Worm (Caenorhabditis elegans): ENCODE measurements around the gene ZK637.12.
A peak's percentile ranks its signal among the peaks of the same experiment; 100 is the strongest.

ZK637.12 gene

ce11 chrIII:8956146-8956646 lies 32.2 kb downstream of the ZK637.12 start, which contains the start of the genes ZK643.5 and ZK643.2 (continued):
- TF ChIP-seq nhr-237 (tag; optimal IDR thresholded peaks at IDR 0.05) (no peak), jun-1 (tag; optimal IDR thresholded peaks at IDR 0.05) (no peak), snpc-4 (tag; optimal IDR thresholded peaks at IDR 0.05) (no peak), ceh-63 (GFP tag; optimal IDR thresholded peaks at IDR 0.05) (no peak), unc-98 (GFP tag; IDR thresholded peaks at IDR 0.05) (no peak), C34B4.2 (tag; optimal IDR thresholded peaks at IDR 0.05) (no peak), dsc-1 (tag; optimal IDR thresholded peaks at IDR 0.05) (peak; percentile 61), sptf-1 (tag; optimal IDR thresholded peaks at IDR 0.05) (no peak), nhr-12 (tag; optimal IDR thresholded peaks at IDR 0.05) (no peak), pqm-1 (tag; optimal IDR thresholded peaks at IDR 0.05) (no peak), nhr-19 (GFP tag; conservative IDR thresholded peaks at IDR 0.05) (peak; percentile 63), elt-3 (tag; optimal IDR thresholded peaks at IDR 0.05) (peak in 1 of 6 experiments; percentile 56), xbp-1 (tag; optimal IDR thresholded peaks at IDR 0.05) (peak; percentile 73), tbx-2 (tag; optimal IDR thresholded peaks at IDR 0.05) (peak; percentile 72)

ce11 chrIII:8960664-8961063 lies 36.6 kb downstream of the ZK637.12 start, which contains the start of gene ZK643.6:
Gene ZK643.6, minus strand, starts transcription at chrIII:8960764.
- no peak for TF ChIP-seq lin-35 (GFP tag; optimal IDR thresholded peaks at IDR 0.05)
- no peak for TF ChIP-seq ets-5 (GFP tag; IDR thresholded peaks at IDR 0.05)
- no peak for TF ChIP-seq nhr-237 (tag; optimal IDR thresholded peaks at IDR 0.05)
- no peak for TF ChIP-seq unc-86 (tag; optimal IDR thresholded peaks at IDR 0.05)
- no peak for TF ChIP-seq efl-1 (optimal IDR thresholded peaks at IDR 0.05)
- peak in 1 of 2 experiments; percentile 33 for TF ChIP-seq efl-1 (GFP tag; optimal IDR thresholded peaks at IDR 0.05 in 1 of 2)
- TF ChIP-seq skn-1 (tag; optimal IDR thresholded peaks at IDR 0.05) = no peak
- TF ChIP-seq C16A3.4 (tag; optimal IDR thresholded peaks at IDR 0.05) = no peak
- TF ChIP-seq lin-14 (GFP tag; optimal IDR thresholded peaks at IDR 0.05) = no peak
- TF ChIP-seq dsc-1 (tag; optimal IDR thresholded peaks at IDR 0.05) = peak; percentile 1

- TF ChIP-seq swsn-7 (tag; optimal IDR thresholded peaks at IDR 0.05) = no peak
- no peak for TF ChIP-seq nhr-237 (tag; optimal IDR thresholded peaks at IDR 0.05)
- TF ChIP-seq elt-3 (tag; optimal IDR thresholded peaks at IDR 0.05) = no peak
Observed at ce11 chrIII:8961993-8962392, 38.0 kb downstream of the ZK637.12 start, which contains the start of gene grl-25. Gene grl-25, plus strand, starts transcription at chrIII:8962293.

- peak; percentile 68 for TF ChIP-seq ceh-8 (GFP tag; optimal IDR thresholded peaks at IDR 0.05)
- TF ChIP-seq nhr-19 (GFP tag; conservative IDR thresholded peaks at IDR 0.05) = no peak
- TF ChIP-seq ceh-88 (GFP tag; IDR thresholded peaks at IDR 0.05) = no peak
Observed at ce11 chrIII:8962475-8962874, 38.4 kb downstream of the ZK637.12 start.

ce11 chrIII:8964684-8965283 lies 40.7 kb downstream of the ZK637.12 start:
- TF ChIP-seq efl-1 (optimal IDR thresholded peaks at IDR 0.05) (no peak), efl-1 (GFP tag; optimal IDR thresholded peaks at IDR 0.05 in 1 of 2) (peak in 1 of 2 experiments; percentile 38), ceh-8 (GFP tag; optimal IDR thresholded peaks at IDR 0.05) (peak; percentile 45), tbx-2 (tag; optimal IDR thresholded peaks at IDR 0.05) (no peak)

ce11 chrIII:8967639-8968038 lies 43.6 kb downstream of the ZK637.12 start, which contains the start of the genes bud-13 and rpap-2:
Gene bud-13, minus strand, starts transcription at chrIII:8967727.
Gene rpap-2, plus strand, starts transcription at chrIII:8967967.
- peak in 1 of 3 experiments; percentile 12 for TF ChIP-seq dpl-1 (GFP tag; optimal IDR thresholded peaks at IDR 0.05)
- TF ChIP-seq nhr-84 (tag; optimal IDR thresholded peaks at IDR 0.05) = no peak
- TF ChIP-seq nhr-12 (tag; optimal IDR thresholded peaks at IDR 0.05) = no peak
- peak; percentile 65 for TF ChIP-seq ceh-90 (tag; optimal IDR thresholded peaks at IDR 0.05)
- no peak for TF ChIP-seq pag-3 (tag; optimal IDR thresholded peaks at IDR 0.05; ENCODE audit: borderline replicate concordance, insufficient read depth)
- no peak for TF ChIP-seq nhr-237 (tag; optimal IDR thresholded peaks at IDR 0.05)
- no peak for TF ChIP-seq C34B4.2 (tag; optimal IDR thresholded peaks at IDR 0.05)
- peak; percentile 27 for TF ChIP-seq nhr-47 (tag; optimal IDR thresholded peaks at IDR 0.05)
- no peak for TF ChIP-seq ama-1 (optimal IDR thresholded peaks at IDR 0.05)
- TF ChIP-seq blmp-1 (tag; optimal IDR thresholded peaks at IDR 0.05) = no peak
- no peak for TF ChIP-seq fkh-10 (GFP tag; optimal IDR thresholded peaks at IDR 0.05)
- no peak for TF ChIP-seq fkh-8 (tag; optimal IDR thresholded peaks at IDR 0.05)
- peak; percentile 27 for TF ChIP-seq lir-3 (tag; optimal IDR thresholded peaks at IDR 0.05; ENCODE audit: poor library complexity)
- TF ChIP-seq hpl-2 (GFP tag; optimal IDR thresholded peaks at IDR 0.05) = no peak
- no peak for TF ChIP-seq elt-2 (tag; optimal IDR thresholded peaks at IDR 0.05)
- no peak for TF ChIP-seq lin-39 (tag; optimal IDR thresholded peaks at IDR 0.05)
- peak; percentile 63 for TF ChIP-seq rnt-1 (tag; optimal IDR thresholded peaks at IDR 0.05)
- TF ChIP-seq alr-1 (tag; optimal IDR thresholded peaks at IDR 0.05; ENCODE audit: borderline replicate concordance) = no peak
- TF ChIP-seq nhr-20 (tag; optimal IDR thresholded peaks at IDR 0.05) = no peak
- no peak for TF ChIP-seq tlp-1 (tag; optimal IDR thresholded peaks at IDR 0.05)

Measured in whole organism, L1 larva.